Worm (Caenorhabditis elegans) whole organism, early embryonic: ENCODE measurements around the gene fbxb-117.
"Not testable (repeated sequence)": the region's sequence is repeated elsewhere in the genome, so short reads cannot be mapped to it uniquely, and the experiment has no call there.

Experiments used
- B0310.2 ChIP-seq: sonication (generic microtip); optimal IDR thresholded peaks from 2 replicates; lab custom pipeline; 2016; ENCODE audit warnings: mild to moderate bottlenecking, missing genetic modification characterization, missing compliant biosample characterization
- F13C5.2 ChIP-seq: sonication (generic microtip); optimal IDR thresholded peaks from 2 replicates; lab custom pipeline; 2017; ENCODE audit warnings: mild to moderate bottlenecking, missing genetic modification characterization, inconsistent platforms, missing compliant biosample characterization
- aly-1 ChIP-seq: sonication (generic microtip); optimal IDR thresholded peaks from 2 replicates; lab custom pipeline; 2016; ENCODE audit warnings: missing genetic modification characterization, missing compliant biosample characterization
- ama-1 ChIP-seq: fragments of 150-350 bp; optimal IDR thresholded peaks from 2 replicates; lab custom pipeline; 2014
- ceh-13 ChIP-seq: fragments of 200-800 bp; sonication (Bioruptor generic); optimal IDR thresholded peaks from 2 replicates; lab custom pipeline; 2018; ENCODE audit warnings: mild to moderate bottlenecking, missing genetic modification characterization, missing compliant biosample characterization
- ceh-36 ChIP-seq: sonication (generic microtip); optimal IDR thresholded peaks from 2 replicates; lab custom pipeline; 2016; ENCODE audit warnings: missing genetic modification characterization, inconsistent platforms, missing compliant biosample characterization
- ets-7 ChIP-seq: sonication (generic microtip); optimal IDR thresholded peaks from 2 replicates; lab custom pipeline; 2016; ENCODE audit warnings: missing genotype, missing genetic modification characterization, missing compliant biosample characterization
- flt-1 ChIP-seq: fragments of 200-800 bp; sonication (Bioruptor generic); IDR thresholded peaks from 2 replicates; pipeline ENCODE4 v1.3.6; 2022; ENCODE audit warnings: missing genetic modification characterization, missing compliant biosample characterization
- hmbx-1 ChIP-seq: sonication (generic microtip); optimal IDR thresholded peaks from 2 replicates; lab custom pipeline; 2016; ENCODE audit warnings: mild to moderate bottlenecking, missing genetic modification characterization, missing compliant biosample characterization
- hmg-4 ChIP-seq: fragments of 200-800 bp; sonication (Bioruptor generic); optimal IDR thresholded peaks from 2 replicates; lab custom pipeline; 2018; ENCODE audit warnings: mild to moderate bottlenecking, missing genetic modification characterization, missing compliant biosample characterization
- hnd-1 ChIP-seq: sonication (generic microtip); optimal IDR thresholded peaks from 2 replicates; lab custom pipeline; 2016; ENCODE audit warnings: missing genetic modification characterization, missing compliant biosample characterization
- pes-1 ChIP-seq: fragments of 200-800 bp; sonication (Bioruptor generic); IDR thresholded peaks from 2 replicates; pipeline ENCODE4 v1.3.6; 2022; ENCODE audit warnings: missing genetic modification reagents, missing genetic modification characterization, missing compliant biosample characterization
- scrt-1 ChIP-seq: fragments of 200-800 bp; sonication (Bioruptor generic); IDR thresholded peaks from 2 replicates; pipeline ENCODE4 v1.3.6; 2022; ENCODE audit warnings: missing genetic modification characterization, missing compliant biosample characterization
- sea-1 ChIP-seq: fragments of 200-800 bp; sonication (Bioruptor generic); conservative IDR thresholded peaks from 2 replicates; pipeline ENCODE4 v1.3.6; 2022; ENCODE audit warnings: missing genetic modification characterization, missing compliant biosample characterization
- tbx-11 ChIP-seq: fragments of 200-800 bp; sonication (Bioruptor generic); IDR thresholded peaks from 2 replicates; pipeline ENCODE4 v1.3.6; 2022; ENCODE audit warnings: missing genetic modification characterization, missing compliant biosample characterization
- tbx-37 ChIP-seq: fragments of 200-800 bp; sonication (Bioruptor generic); conservative IDR thresholded peaks from 2 replicates; pipeline ENCODE4 v1.3.6; 2022; ENCODE audit warnings: missing genetic modification reagents, missing genetic modification characterization, missing compliant biosample characterization
- tra-4 ChIP-seq: sonication (generic microtip); optimal IDR thresholded peaks from 2 replicates; lab custom pipeline; 2017; ENCODE audit warnings: missing genetic modification characterization, missing compliant biosample characterization

Gene fbxb-117

DNA sequence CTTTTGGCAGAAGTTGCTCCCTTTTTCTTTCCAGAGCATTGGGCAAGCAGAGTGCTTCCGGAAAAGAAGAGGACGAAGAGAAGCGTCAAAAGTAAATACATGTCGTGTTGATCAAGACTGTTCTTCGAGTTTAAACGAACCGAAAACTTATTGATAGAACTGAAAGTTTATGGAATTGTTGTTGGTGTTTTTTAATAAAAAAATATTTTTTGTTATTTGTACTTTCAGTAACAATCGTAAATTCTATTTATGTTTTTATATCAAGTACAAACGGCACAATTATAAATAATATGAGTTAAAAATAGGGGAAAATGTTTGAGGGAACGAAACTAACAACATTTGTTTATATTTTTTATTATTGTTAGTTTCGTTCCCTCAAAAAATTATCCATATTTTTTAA, 24.8 kb upstream of the fbxb-117 start, which contains the start of gene F21D9.3:
Gene F21D9.3 (minus strand): TSS at position 101 of the 400 bp plus-strand sequence.
- TF ChIP-seq flt-1 (GFP tag; lab: Robert Waterston, UW) (no peak), scrt-1 (GFP tag; lab: Robert Waterston, UW) (no peak), ceh-13 (no peak), tbx-37 (no peak), hmbx-1 (tag; lab: Kevin White, UChicago) (no peak), F13C5.2 (tag; lab: Kevin White, UChicago) (no peak), B0310.2 (tag; lab: Kevin White, UChicago) (no peak), hmg-4 (GFP tag; lab: Kevin White, UChicago) (no peak), tra-4 (tag; lab: Kevin White, UChicago) (no peak), hnd-1 (no peak), ets-7 (tag; lab: Kevin White, UChicago) (no peak), ceh-36 (tag; lab: Kevin White, UChicago) (no peak), ama-1 (no peak), tbx-11 (no peak)

ce11 chrV:19259403-19259802, 23.0 kb upstream of the fbxb-117 start:
- TF ChIP-seq aly-1 (tag; lab: Kevin White, UChicago) = no peak
- no peak for TF ChIP-seq tra-4 (tag; lab: Kevin White, UChicago)
- TF ChIP-seq tbx-11 = no peak
- no peak for TF ChIP-seq B0310.2 (tag; lab: Kevin White, UChicago)
- TF ChIP-seq hmbx-1 (tag; lab: Kevin White, UChicago) = no peak
- no peak for TF ChIP-seq sea-1 (GFP tag; lab: Robert Waterston, UW)
- TF ChIP-seq tbx-37 = no peak
- no peak for TF ChIP-seq ceh-13

DNA sequence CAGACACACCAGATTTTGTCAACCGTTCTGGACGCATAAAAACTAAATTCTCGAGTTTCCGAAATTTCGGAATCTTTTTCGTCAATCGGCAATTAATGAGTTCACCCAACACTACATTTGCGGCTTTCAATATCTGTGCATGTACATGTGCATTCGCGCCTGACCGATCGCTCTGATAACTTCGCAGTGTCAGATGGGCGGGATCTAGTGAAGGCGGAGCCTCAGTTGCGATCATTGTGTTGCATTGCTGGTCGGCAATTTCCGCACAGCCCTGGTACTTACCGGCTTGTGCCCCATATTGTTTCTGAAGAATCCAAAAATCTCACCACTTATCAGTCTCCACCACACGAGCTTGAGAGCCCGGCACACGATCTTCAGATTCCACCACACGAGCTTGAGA, 21.7 kb upstream of the fbxb-117 start:
- TF ChIP-seq ets-7 (tag; lab: Kevin White, UChicago) = no peak
- TF ChIP-seq scrt-1 (GFP tag; lab: Robert Waterston, UW) = no peak
- no peak for TF ChIP-seq aly-1 (tag; lab: Kevin White, UChicago)
- no peak for TF ChIP-seq ama-1
- no peak for TF ChIP-seq B0310.2 (tag; lab: Kevin White, UChicago)
- TF ChIP-seq pes-1 (GFP tag; lab: Robert Waterston, UW) = no peak
- no peak for TF ChIP-seq sea-1 (GFP tag; lab: Robert Waterston, UW)
- no peak for TF ChIP-seq ceh-36 (tag; lab: Kevin White, UChicago)
- no peak for TF ChIP-seq F13C5.2 (tag; lab: Kevin White, UChicago)
- no peak for TF ChIP-seq tbx-11
- TF ChIP-seq hmbx-1 (tag; lab: Kevin White, UChicago) = no peak
- TF ChIP-seq hnd-1 = no peak
- TF ChIP-seq tra-4 (tag; lab: Kevin White, UChicago) = no peak

DNA sequence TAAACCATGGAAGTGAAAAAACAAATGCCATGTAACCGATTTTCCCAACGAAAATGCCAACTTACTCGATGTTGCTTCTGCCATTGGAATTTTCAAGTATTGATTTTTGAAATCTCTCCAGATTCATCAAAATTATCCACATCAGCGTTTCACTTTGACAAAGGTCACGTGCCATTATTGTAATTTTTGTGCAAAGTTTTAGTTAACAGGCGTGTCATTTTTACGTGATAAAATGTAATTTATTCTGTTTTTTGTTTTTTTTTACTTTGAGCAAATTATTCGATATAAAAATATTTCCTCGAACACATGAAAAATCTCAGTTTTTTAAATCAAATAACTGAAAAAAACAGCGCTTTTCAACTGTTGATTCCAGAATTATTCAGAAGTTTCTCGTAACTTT, 20.1 kb upstream of the fbxb-117 start, which contains the start of gene F21D9.2:
Gene F21D9.2 (minus strand): TSS at position 101 of the 400 bp plus-strand sequence.
- TF ChIP-seq hmg-4 (GFP tag; lab: Kevin White, UChicago) = no peak

DNA sequence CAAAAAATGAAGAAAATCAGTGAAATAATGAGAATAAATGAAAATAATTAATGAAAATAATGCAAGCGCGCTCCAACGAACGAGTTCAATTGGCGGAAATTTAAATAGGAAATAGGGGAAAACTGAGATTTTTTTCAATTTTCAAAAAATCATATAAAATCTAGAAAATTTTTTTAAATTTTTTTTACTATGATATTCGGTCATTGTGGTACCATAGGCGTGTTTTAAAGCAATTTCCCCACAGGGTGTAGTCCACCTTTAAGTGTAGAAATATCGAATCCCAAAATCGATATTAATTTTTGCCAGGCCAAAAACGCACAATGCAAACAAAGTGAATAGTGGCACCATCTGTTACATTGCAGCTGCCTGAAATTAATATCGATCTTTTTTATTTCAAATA, 18.3 kb upstream of the fbxb-117 start, which contains the start of gene F21D9.1:
Gene F21D9.1 (plus strand): TSS at position 301 of the 400 bp plus-strand sequence.
- not testable (repeated sequence) for TF ChIP-seq tbx-37; ceh-36 (tag; lab: Kevin White, UChicago); scrt-1 (GFP tag; lab: Robert Waterston, UW)

ce11 chrV:19276354-19276753, 6.1 kb upstream of the fbxb-117 start:
- TF ChIP-seq scrt-1 (GFP tag; lab: Robert Waterston, UW) (no peak), ama-1 (no peak), pes-1 (GFP tag; lab: Robert Waterston, UW) (no peak), ceh-13 (no peak), tbx-37 (no peak), flt-1 (GFP tag; lab: Robert Waterston, UW) (no peak)

DNA sequence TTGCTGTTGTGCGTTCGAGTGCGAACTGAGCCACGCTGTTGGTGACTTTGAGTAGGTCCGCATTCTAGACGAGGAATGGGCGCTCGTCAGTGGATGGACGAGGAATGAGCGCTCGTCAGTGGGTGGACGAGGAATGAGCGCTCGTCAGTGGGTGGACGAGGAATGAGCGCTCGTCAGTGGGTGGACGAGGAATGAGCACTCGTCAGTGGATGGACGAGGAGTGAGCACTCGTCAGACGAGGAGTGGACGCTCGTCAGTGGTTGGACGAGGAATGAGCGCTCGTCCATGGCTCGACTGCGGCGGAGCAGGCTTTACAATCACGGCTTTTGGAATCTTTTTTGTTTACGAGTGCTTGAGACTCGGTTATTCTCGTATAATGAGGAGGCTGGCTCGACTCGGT, 3.9 kb upstream of the fbxb-117 start:
- no peak for TF ChIP-seq tra-4 (tag; lab: Kevin White, UChicago)
- TF ChIP-seq hnd-1 = no peak
- TF ChIP-seq tbx-11 = no peak
- no peak for TF ChIP-seq ets-7 (tag; lab: Kevin White, UChicago)
- TF ChIP-seq sea-1 (GFP tag; lab: Robert Waterston, UW) = no peak
- no peak for TF ChIP-seq flt-1 (GFP tag; lab: Robert Waterston, UW)
- TF ChIP-seq B0310.2 (tag; lab: Kevin White, UChicago) = no peak
- no peak for TF ChIP-seq aly-1 (tag; lab: Kevin White, UChicago)
- TF ChIP-seq pes-1 (GFP tag; lab: Robert Waterston, UW) = no peak
- no peak for TF ChIP-seq F13C5.2 (tag; lab: Kevin White, UChicago)
- TF ChIP-seq hmbx-1 (tag; lab: Kevin White, UChicago) = no peak
- no peak for TF ChIP-seq tbx-37
- TF ChIP-seq hmg-4 (GFP tag; lab: Kevin White, UChicago) = no peak
- no peak for TF ChIP-seq ceh-36 (tag; lab: Kevin White, UChicago)
- no peak for TF ChIP-seq ceh-13
- TF ChIP-seq scrt-1 (GFP tag; lab: Robert Waterston, UW) = no peak
- TF ChIP-seq ama-1 = no peak

- no peak for TF ChIP-seq hmg-4 (GFP tag; lab: Kevin White, UChicago)
- no peak for TF ChIP-seq ama-1
- no peak for TF ChIP-seq ceh-13
- TF ChIP-seq B0310.2 (tag; lab: Kevin White, UChicago) = no peak
- TF ChIP-seq flt-1 (GFP tag; lab: Robert Waterston, UW) = no peak
- TF ChIP-seq tbx-37 = no peak
- no peak for TF ChIP-seq pes-1 (GFP tag; lab: Robert Waterston, UW)
- TF ChIP-seq scrt-1 (GFP tag; lab: Robert Waterston, UW) = no peak
- no peak for TF ChIP-seq sea-1 (GFP tag; lab: Robert Waterston, UW)
These were observed 2.5 kb upstream of the fbxb-117 start, which contains the start of gene F21D9.8 for ce11 chrV:19279888-19280287. Gene F21D9.8, minus strand, starts transcription at chrV:19279988.
